Worm (Caenorhabditis elegans) whole organism, L4 larva: ENCODE results near the gene Y59E9AL.8.
"Not testable (repeated sequence)": the region's sequence is repeated elsewhere in the genome, so short reads cannot be mapped to it uniquely, and the experiment has no call there.

Experiments used
- ceh-28 ChIP-seq: fragments of 150-350 bp; optimal IDR thresholded peaks from 2 replicates; lab custom pipeline; 2014; ENCODE audit warnings: missing biosample characterization, missing genetic modification reagents, missing genetic modification characterization
- pqm-1 ChIP-seq: sonication (generic microtip); optimal IDR thresholded peaks from 2 replicates; lab custom pipeline; 2017; ENCODE audit warnings: missing biosample characterization, missing genetic modification characterization

DNA sequence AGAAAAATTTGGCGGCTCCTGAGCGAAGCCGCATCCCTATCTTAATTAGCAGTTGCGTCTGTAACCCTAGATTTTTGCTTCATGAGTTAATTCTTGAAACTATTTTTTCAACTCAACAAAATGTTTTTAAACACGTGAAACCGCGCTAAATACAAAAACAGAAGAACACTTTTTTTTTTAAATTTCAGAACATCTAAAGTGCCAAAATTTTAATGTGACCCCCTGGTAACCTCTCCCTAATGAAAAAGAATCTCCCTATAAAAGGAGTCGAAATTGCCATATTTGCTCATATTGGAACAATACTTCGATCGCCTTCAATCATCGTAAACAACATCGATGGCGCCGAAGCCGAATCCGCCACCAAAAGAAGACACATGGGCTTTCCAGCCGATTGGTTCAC, 5.6 kb downstream of the Y59E9AL.8 start, which contains the start of gene nsph-4.2:
- TF ChIP-seq ceh-28 (tag; lab: Kevin White, UChicago); pqm-1: not testable (repeated sequence)
